Fruit fly (Drosophila melanogaster): ENCODE measurements around the gene CG14777.

CG14777 gene

dm6 chrX:1517618-1518017 is 51.7 kb downstream of the CG14777 start (continued):
- TF ChIP-seq CG7928 (GFP tag; optimal IDR thresholded peaks at IDR 0.05) (peak; percentile 14), CG2678 (tag; optimal IDR thresholded peaks at IDR 0.05) (peak; percentile 36), CG8765 (GFP tag; IDR thresholded peaks at IDR 0.05) (no peak), en (GFP tag; optimal IDR thresholded peaks at IDR 0.05) (peak; percentile 1), grau (tag; optimal IDR thresholded peaks at IDR 0.05) (peak; percentile 49), CG9817 (tag; optimal IDR thresholded peaks at IDR 0.05) (peak; percentile 31), CG34376 (GFP tag; optimal IDR thresholded peaks at IDR 0.05) (peak; percentile 55), CG4424 (GFP tag; optimal IDR thresholded peaks at IDR 0.05) (peak; percentile 23), az2 (GFP tag; optimal IDR thresholded peaks at IDR 0.05) (peak; percentile 34), HLHmδ (GFP tag; optimal IDR thresholded peaks at IDR 0.05) (no peak), CG18262 (tag; optimal IDR thresholded peaks at IDR 0.05) (peak; percentile 29), dmrt11E (tag; optimal IDR thresholded peaks at IDR 0.05) (peak; percentile 5), E2f2 (GFP tag; IDR thresholded peaks at IDR 0.05) (peak; percentile 35; the same call in 1 of the 2 replicates), Dad (GFP tag; optimal IDR thresholded peaks at IDR 0.05) (peak; percentile 25), zen2 (GFP tag; IDR thresholded peaks at IDR 0.05; ENCODE audit: partially characterized antibody) (peak; percentile 93), phol (tag; optimal IDR thresholded peaks at IDR 0.05) (no peak), CG8290 (GFP tag; optimal IDR thresholded peaks at IDR 0.05) (peak; percentile 12), CG8290 (tag; optimal IDR thresholded peaks at IDR 0.05) (peak in 1 of 2 experiments; percentile 78), gcm (GFP tag; optimal IDR thresholded peaks at IDR 0.05) (peak; percentile 44), CG2712 (tag; optimal IDR thresholded peaks at IDR 0.05) (peak; percentile 43), CG10462 (GFP tag; optimal IDR thresholded peaks at IDR 0.05) (peak; percentile 90), mld (GFP tag; IDR thresholded peaks at IDR 0.05; ENCODE audit: partially characterized antibody) (peak; percentile 89), Atf3 (GFP tag; optimal IDR thresholded peaks at IDR 0.05) (no peak), vvl (GFP tag; IDR thresholded peaks at IDR 0.05) (peak; percentile 46; the same call in 1 of the 2 replicates), Nf-YB (GFP tag; optimal IDR thresholded peaks at IDR 0.05) (peak; percentile 97), CG7372 (GFP tag; IDR thresholded peaks at IDR 0.05) (no peak), CG17186 (GFP tag; optimal IDR thresholded peaks at IDR 0.05) (no peak), CG4282 (GFP tag; optimal IDR thresholded peaks at IDR 0.05) (peak; percentile 3), row (GFP tag; IDR thresholded peaks at IDR 0.05) (peak; percentile 92), Hmr (GFP tag; optimal IDR thresholded peaks at IDR 0.05) (peak; percentile 42), Ravus (GFP tag; IDR thresholded peaks at IDR 0.05) (no peak), ind (GFP tag; optimal IDR thresholded peaks at IDR 0.05) (peak; percentile 12), insv (GFP tag; optimal IDR thresholded peaks at IDR 0.05) (peak in 1 of 2 experiments; percentile 77), fd3F (GFP tag; optimal IDR thresholded peaks at IDR 0.05) (peak; percentile 7), CG15269 (tag; optimal IDR thresholded peaks at IDR 0.05) (peak; percentile 55), Hr39 (optimal IDR thresholded peaks at IDR 0.05) (no peak), Antp (GFP tag; optimal IDR thresholded peaks at IDR 0.05) (peak; percentile 37), CG11456 (GFP tag; IDR thresholded peaks at IDR 0.05) (peak; percentile 26; the same call in 1 of the 3 replicates), Mrtf (GFP tag; IDR thresholded peaks at IDR 0.05) (peak; percentile 22; the same call in 1 of the 3 replicates), Elba2 (GFP tag; optimal IDR thresholded peaks at IDR 0.05) (peak; percentile 95), crol (GFP tag; IDR thresholded peaks at IDR 0.05) (peak; percentile 40; the same call in 1 of the 2 replicates), CG1529 (GFP tag; optimal IDR thresholded peaks at IDR 0.05) (no peak), pzg (GFP tag; optimal IDR thresholded peaks at IDR 0.05) (peak; percentile 17), stc (GFP tag; IDR thresholded peaks at IDR 0.05) (0 out of 2 replicates have a peak, but pooled peaks have one; percentile 7), CG31441 (GFP tag; IDR thresholded peaks at IDR 0.05) (no peak), CG13296 (GFP tag; optimal IDR thresholded peaks at IDR 0.05) (peak; percentile 30), mirr (GFP tag; optimal IDR thresholded peaks at IDR 0.05) (peak; percentile 29), CG17328 (GFP tag; IDR thresholded peaks at IDR 0.05) (peak; percentile 14; the same call in 1 of the 2 replicates), amos (GFP tag; IDR thresholded peaks at IDR 0.05; ENCODE audit: partially characterized antibody) (peak; percentile 90), ato (GFP tag; IDR thresholded peaks at IDR 0.05; ENCODE audit: partially characterized antibody) (peak; percentile 73), CG14860 (GFP tag; IDR thresholded peaks at IDR 0.05; ENCODE audit: partially characterized antibody) (peak; percentile 83)

Measured in whole organism, embryonic.